Fruit fly (Drosophila melanogaster) whole organism, embryonic: ENCODE measurements around the gene udt.

Source experiments
- Abd-B ChIP-seq: fragments of 200-800 bp; sonication (Bioruptor generic); optimal IDR thresholded peaks from 2 replicates; lab custom pipeline; 2018; ENCODE audit warnings: missing biosample characterization, mild to moderate bottlenecking, missing genetic modification characterization, moderate library complexity
- CG10209 ChIP-seq: fragments of 200-800 bp; sonication (Bioruptor generic); optimal IDR thresholded peaks from 3 replicates; lab custom pipeline; 2017; ENCODE audit warnings: missing biosample characterization, mild to moderate bottlenecking, missing genetic modification characterization, missing genetic modification reagents
- CG10321 ChIP-seq: fragments of 200-800 bp; sonication (Bioruptor generic); IDR thresholded peaks from 2 replicates; pipeline ENCODE4 v1.3.6; 2022; ENCODE audit warnings: missing biosample characterization, missing genetic modification characterization
- CG11247 ChIP-seq: fragments of 200-800 bp; sonication (Bioruptor generic); IDR thresholded peaks from 2 replicates; pipeline ENCODE4 v1.3.6; 2022; ENCODE audit warnings: missing biosample characterization, missing genetic modification characterization
- CG11456 ChIP-seq: fragments of 200-800 bp; sonication (Bioruptor generic); IDR thresholded peaks from 3 replicates; pipeline ENCODE4 v1.3.6; 2022; ENCODE audit warnings: missing biosample characterization, missing genetic modification characterization
- CG12236 ChIP-seq: fragments of 200-800 bp; sonication (Bioruptor generic); optimal IDR thresholded peaks from 2 replicates; lab custom pipeline; 2016; ENCODE audit warnings: missing biosample characterization, missing genetic modification characterization
- CG12391 ChIP-seq: fragments of 200-800 bp; sonication (Bioruptor generic); optimal IDR thresholded peaks from 3 replicates; lab custom pipeline; 2018; ENCODE audit warnings: missing biosample characterization, mild to moderate bottlenecking, missing genetic modification characterization, moderate library complexity
- CG12942 ChIP-seq: fragments of 200-800 bp; sonication (Bioruptor generic); optimal IDR thresholded peaks from 3 replicates; lab custom pipeline; 2016; ENCODE audit warnings: missing biosample characterization, missing genetic modification characterization
- CG13296 ChIP-seq: fragments of 200-800 bp; sonication (Bioruptor generic); optimal IDR thresholded peaks from 3 replicates; lab custom pipeline; 2018; ENCODE audit warnings: missing biosample characterization, mild to moderate bottlenecking, missing genetic modification characterization
- CG13624 ChIP-seq: fragments of 200-800 bp; sonication (Bioruptor generic); optimal IDR thresholded peaks from 2 replicates; lab custom pipeline; 2016; ENCODE audit warnings: missing biosample characterization, missing genetic modification characterization
- CG14441 ChIP-seq: fragments of 200-800 bp; sonication (Bioruptor generic); IDR thresholded peaks from 2 replicates; pipeline ENCODE4 v1.3.6; 2022; ENCODE audit warnings: missing biosample characterization, missing genetic modification characterization
- CG15514 ChIP-seq: fragments of 200-800 bp; sonication (Bioruptor generic); optimal IDR thresholded peaks from 3 replicates; lab custom pipeline; 2017; ENCODE audit warnings: missing biosample characterization, missing genetic modification characterization, mild to moderate bottlenecking, moderate library complexity, missing genetic modification reagents
- CG17361 ChIP-seq: fragments of 200-800 bp; sonication (Bioruptor generic); IDR thresholded peaks from 3 replicates; pipeline ENCODE4 v1.3.6; 2022; ENCODE audit warnings: missing biosample characterization, missing genetic modification characterization
- CG18599 ChIP-seq: fragments of 200-800 bp; sonication (Bioruptor generic); optimal IDR thresholded peaks from 3 replicates; lab custom pipeline; 2017; ENCODE audit warnings: missing biosample characterization, missing genetic modification characterization, mild to moderate bottlenecking, moderate library complexity, missing genetic modification reagents
- CG2116 ChIP-seq: fragments of 200-800 bp; sonication (Bioruptor generic); optimal IDR thresholded peaks from 3 replicates; lab custom pipeline; 2018; ENCODE audit warnings: missing biosample characterization, mild to moderate bottlenecking, missing genetic modification characterization
- CG32532 ChIP-seq: fragments of 200-800 bp; sonication (Bioruptor generic); IDR thresholded peaks from 2 replicates; pipeline ENCODE4 v1.3.6; 2022; ENCODE audit warnings: missing biosample characterization, missing genetic modification characterization
- CG3407 ChIP-seq: fragments of 200-800 bp; sonication (Bioruptor generic); optimal IDR thresholded peaks from 2 replicates; lab custom pipeline; 2018; ENCODE audit warnings: missing biosample characterization, mild to moderate bottlenecking, missing genetic modification characterization
- CG3995 ChIP-seq: fragments of 200-800 bp; sonication (Bioruptor generic); optimal IDR thresholded peaks from 3 replicates; lab custom pipeline; 2016; ENCODE audit warnings: missing biosample characterization, missing genetic modification characterization
- CG4360 ChIP-seq: fragments of 200-800 bp; sonication (Bioruptor generic); IDR thresholded peaks from 2 replicates; pipeline ENCODE4 v1.3.6; 2022; ENCODE audit warnings: missing biosample characterization, missing genetic modification characterization
- CG5180 ChIP-seq: fragments of 200-800 bp; sonication (Bioruptor generic); optimal IDR thresholded peaks from 3 replicates; lab custom pipeline; 2017; ENCODE audit warnings: missing biosample characterization, missing genetic modification characterization, mild to moderate bottlenecking, moderate library complexity, missing genetic modification reagents
- CG6254 ChIP-seq: fragments of 200-800 bp; sonication (Bioruptor generic); optimal IDR thresholded peaks from 3 replicates; lab custom pipeline; 2017; ENCODE audit warnings: mild to moderate bottlenecking, missing biosample characterization, missing genetic modification reagents, missing genetic modification characterization
- CG6765 ChIP-seq: fragments of 200-800 bp; sonication (Bioruptor generic); optimal IDR thresholded peaks from 3 replicates; lab custom pipeline; 2017; ENCODE audit warnings: missing biosample characterization, mild to moderate bottlenecking, missing genetic modification characterization
- CG8089 ChIP-seq: fragments of 200-800 bp; sonication (Bioruptor generic); optimal IDR thresholded peaks from 3 replicates; lab custom pipeline; 2016; ENCODE audit warnings: missing biosample characterization, missing genetic modification characterization
- CG8281 ChIP-seq: fragments of 200-800 bp; sonication (Bioruptor generic); optimal IDR thresholded peaks from 2 replicates; lab custom pipeline; 2018; ENCODE audit warnings: missing biosample characterization, mild to moderate bottlenecking, missing genetic modification characterization, moderate library complexity
- CG8944 ChIP-seq: fragments of 200-800 bp; sonication (Bioruptor generic); optimal IDR thresholded peaks from 3 replicates; lab custom pipeline; 2016; ENCODE audit warnings: missing biosample characterization, missing genetic modification characterization
- D ChIP-seq, 2 experiments: fragments of 200-800 bp in 1 of 2; fragments of >200 bp in 1 of 2; sonication (Bioruptor generic) in 1 of 2; optimal IDR thresholded peaks; 2 replicates in 1 of 2; 3 replicates in 1 of 2; lab custom pipeline; 2017; ENCODE audit warnings: mild to moderate bottlenecking in 1 of 2, missing biosample characterization in 1 of 2, missing genetic modification characterization in 1 of 2, missing genetic modification reagents in 1 of 2
- D19B ChIP-seq: fragments of 200-800 bp; sonication (Bioruptor generic); optimal IDR thresholded peaks from 2 replicates; lab custom pipeline; 2017; ENCODE audit warnings: missing biosample characterization, mild to moderate bottlenecking, missing genetic modification characterization
- HLH4C ChIP-seq: fragments of 200-800 bp; sonication (Bioruptor generic); IDR thresholded peaks from 3 replicates; pipeline ENCODE4 v1.3.6; 2022; ENCODE audit warnings: missing biosample characterization, missing genetic modification characterization; ENCODE audit not compliant: partially characterized antibody
- HLH54F ChIP-seq: fragments of 200-800 bp; sonication (Bioruptor generic); optimal IDR thresholded peaks from 3 replicates; lab custom pipeline; 2016; ENCODE audit warnings: missing biosample characterization, missing genetic modification characterization
- Hr51 ChIP-seq, 2 experiments: fragments of 200-800 bp; sonication (Bioruptor generic); optimal IDR thresholded peaks; 2 replicates in 1 of 2; 3 replicates in 1 of 2; lab custom pipeline; 2016 to 2018; ENCODE audit warnings: missing biosample characterization in 2 of 2, missing genetic modification characterization in 2 of 2, mild to moderate bottlenecking in 1 of 2, moderate library complexity in 1 of 2
- Max ChIP-seq: fragments of 200-800 bp; sonication (Bioruptor generic); optimal IDR thresholded peaks from 2 replicates; lab custom pipeline; 2016; ENCODE audit warnings: missing biosample characterization, mild to moderate bottlenecking, missing genetic modification characterization
- Nf-YC ChIP-seq: fragments of 200-800 bp; optimal IDR thresholded peaks from 3 replicates; lab custom pipeline; 2019; ENCODE audit warnings: missing biosample characterization, mild to moderate bottlenecking, missing genetic modification characterization, moderate library complexity
- ab ChIP-seq: fragments of 200-800 bp; sonication (Bioruptor generic); optimal IDR thresholded peaks from 2 replicates; lab custom pipeline; 2016; ENCODE audit warnings: missing biosample characterization, missing genetic modification characterization
- bbx ChIP-seq: fragments of 200-800 bp; sonication (Bioruptor generic); IDR thresholded peaks from 2 replicates; pipeline ENCODE4 v1.3.6; 2022; ENCODE audit warnings: missing biosample characterization, missing genetic modification characterization; ENCODE audit not compliant: partially characterized antibody
- bcd ChIP-seq: fragments of 200-800 bp; sonication (Bioruptor generic); optimal IDR thresholded peaks from 2 replicates; lab custom pipeline; 2017; ENCODE audit warnings: missing biosample characterization, mild to moderate bottlenecking, missing genetic modification characterization
- cato ChIP-seq: fragments of 200-800 bp; sonication (Bioruptor generic); optimal IDR thresholded peaks from 2 replicates; lab custom pipeline; 2016; ENCODE audit warnings: missing biosample characterization, missing genetic modification characterization, borderline replicate concordance
- crc ChIP-seq: fragments of 200-800 bp; sonication (Bioruptor generic); optimal IDR thresholded peaks from 2 replicates; lab custom pipeline; 2016; ENCODE audit warnings: missing biosample characterization, missing genetic modification characterization
- ems ChIP-seq: fragments of 200-800 bp; sonication (Bioruptor generic); optimal IDR thresholded peaks from 3 replicates; lab custom pipeline; 2016; ENCODE audit warnings: missing biosample characterization, missing genetic modification characterization
- hkb ChIP-seq, 2 experiments: fragments of 200-800 bp in 1 of 2; fragments of >200 bp in 1 of 2; sonication (Bioruptor generic) in 1 of 2; IDR thresholded peaks in 1 of 2; optimal IDR thresholded peaks in 1 of 2; 2 replicates each; pipeline versions ENCODE4 v1.3.6 to Lab custom; 2017 to 2022; ENCODE audit warnings: missing biosample characterization in 1 of 2, missing genetic modification characterization in 1 of 2
- lmd ChIP-seq: fragments of 200-800 bp; sonication (Bioruptor generic); IDR thresholded peaks from 2 replicates; pipeline ENCODE4 v1.3.6; 2022; ENCODE audit warnings: missing biosample characterization, missing genetic modification characterization
- nau ChIP-seq: fragments of 200-800 bp; sonication (Bioruptor generic); optimal IDR thresholded peaks from 3 replicates; lab custom pipeline; 2017; ENCODE audit warnings: missing biosample characterization, mild to moderate bottlenecking, missing genetic modification characterization, missing genetic modification reagents
- otp ChIP-seq: fragments of 200-800 bp; sonication (Bioruptor generic); IDR thresholded peaks from 3 replicates; pipeline ENCODE4, ENCODE4 v1.3.6; 2022; ENCODE audit warnings: missing biosample characterization, missing genetic modification characterization
- pita ChIP-seq: fragments of 200-800 bp; sonication (Bioruptor generic); optimal IDR thresholded peaks from 2 replicates; lab custom pipeline; 2017; ENCODE audit warnings: missing biosample characterization, mild to moderate bottlenecking, missing genetic modification characterization
- prd ChIP-seq, 3 experiments: fragments of >200 bp in 2 of 3; fragments of 200-800 bp in 1 of 3; sonication (Bioruptor generic) in 1 of 3; optimal IDR thresholded peaks in 2 of 3; IDR thresholded peaks in 1 of 3; 2 replicates in 2 of 3; 3 replicates in 1 of 3; pipeline versions ENCODE4 v1.3.6 to Lab custom; 2017 to 2022; ENCODE audit warnings: missing biosample characterization in 1 of 3, missing genetic modification characterization in 1 of 3
- ttk ChIP-seq: fragments of 200-800 bp; sonication (Bioruptor generic); IDR thresholded peaks from 2 replicates; pipeline ENCODE4 v2.1.2; 2022; ENCODE audit warnings: missing biosample characterization, missing genetic modification characterization
- twi ChIP-seq: fragments of 200-800 bp; optimal IDR thresholded peaks from 2 replicates; lab custom pipeline; 2019; ENCODE audit warnings: missing biosample characterization, mild to moderate bottlenecking, missing genetic modification characterization, moderate library complexity
- unpg ChIP-seq: fragments of 200-800 bp; sonication (Bioruptor generic); optimal IDR thresholded peaks from 3 replicates; lab custom pipeline; 2018; ENCODE audit warnings: missing biosample characterization, mild to moderate bottlenecking, missing genetic modification characterization, moderate library complexity

The udt gene

DNA sequence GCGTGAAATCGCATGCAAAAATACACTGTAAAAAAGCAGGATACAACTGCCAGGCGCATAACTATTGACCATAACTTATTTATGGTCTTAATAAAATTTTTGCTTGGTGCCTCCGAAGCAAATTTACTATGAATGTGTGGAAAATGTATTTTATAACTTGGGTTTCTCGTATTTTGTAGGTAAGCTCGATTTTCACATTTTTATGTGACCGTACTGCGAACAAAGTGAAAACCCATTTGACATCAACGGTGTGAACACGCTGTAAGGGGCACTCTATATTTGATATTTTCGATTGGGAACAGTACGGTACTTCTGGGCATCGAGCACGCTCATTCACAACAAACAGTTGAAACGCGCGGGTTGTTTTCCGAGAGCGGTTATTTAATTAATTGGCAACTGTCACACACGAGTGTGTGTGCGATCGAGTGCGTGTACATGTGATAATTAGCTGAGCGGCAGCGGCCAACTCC, 18.4 kb upstream of the udt start, which contains the start of the genes Nup98-96 and mbc (continued):
- TF ChIP-seq CG12236 (GFP tag; lab: Kevin White, UChicago) (peak; percentile 84), unpg (GFP tag; lab: Kevin White, UChicago) (peak; percentile 82), HLH54F (GFP tag; lab: Kevin White, UChicago) (peak; percentile 95), ab (GFP tag; lab: Kevin White, UChicago) (peak; percentile 91), CG10209 (GFP tag; lab: Kevin White, UChicago) (peak; percentile 84), CG6765 (GFP tag; lab: Kevin White, UChicago) (peak; percentile 61), nau (GFP tag; lab: Kevin White, UChicago) (no peak), D19B (GFP tag; lab: Kevin White, UChicago) (peak; percentile 48), CG8944 (GFP tag; lab: Kevin White, UChicago) (peak; percentile 93), bcd (peak; percentile 84), lmd (peak; percentile 90), HLH4C (GFP tag; lab: Robert Waterston, UW) (peak; percentile 54; the same call in 2 of the 3 replicates), CG13624 (GFP tag; lab: Kevin White, UChicago) (peak; percentile 94), twi (peak; percentile 74), CG32532 (GFP tag; lab: Robert Waterston, UW) (peak; percentile 85), ems (GFP tag; lab: Kevin White, UChicago) (peak; percentile 83), CG5180 (GFP tag; lab: Kevin White, UChicago) (peak; percentile 58), Hr51 (GFP tag; optimal IDR thresholded peaks at IDR 0.05; lab: Kevin White, UChicago) (peak; percentile 80 to 85), prd (optimal IDR thresholded peaks at IDR 0.05; lab: Kevin White, UChicago) (no peak), prd (GFP tag; IDR thresholded peaks at IDR 0.05; lab: Robert Waterston, UW) (peak; percentile 92), ttk (GFP tag; lab: Robert Waterston, UW) (peak; percentile 82), CG10321 (GFP tag; lab: Robert Waterston, UW) (0 out of 2 replicates have a peak, but pooled peaks have one; percentile 9), CG3995 (GFP tag; lab: Kevin White, UChicago) (peak; percentile 83), Max (GFP tag; lab: Kevin White, UChicago) (peak; percentile 88), CG14441 (GFP tag; lab: Robert Waterston, UW) (peak; percentile 92), CG12391 (tag; lab: Kevin White, UChicago) (peak; percentile 91), CG2116 (GFP tag; lab: Kevin White, UChicago) (peak; percentile 63), Abd-B (GFP tag; lab: Kevin White, UChicago) (peak; percentile 92), CG18599 (GFP tag; lab: Kevin White, UChicago) (peak; percentile 82), CG3407 (peak; percentile 37), CG15514 (peak; percentile 84), CG13296 (GFP tag; lab: Kevin White, UChicago) (peak; percentile 45), otp (GFP tag; lab: Robert Waterston, UW) (peak; percentile 81), CG8281 (peak; percentile 50), CG4360 (peak; percentile 10; the same call in 1 of the 2 replicates), CG6254 (GFP tag; lab: Kevin White, UChicago) (peak; percentile 16), pita (GFP tag; lab: Kevin White, UChicago) (no peak), CG11247 (GFP tag; lab: Robert Waterston, UW) (peak; percentile 79), CG8089 (GFP tag; lab: Kevin White, UChicago) (peak; percentile 87), bbx (peak; percentile 45; the same call in 1 of the 2 replicates), CG11456 (GFP tag; lab: Robert Waterston, UW) (peak; percentile 88), cato (GFP tag; lab: Kevin White, UChicago) (peak; percentile 69), crc (GFP tag; lab: Kevin White, UChicago) (peak; percentile 70), hkb (optimal IDR thresholded peaks at IDR 0.05; lab: Kevin White, UChicago) (peak; percentile 99), hkb (GFP tag; IDR thresholded peaks at IDR 0.05; lab: Robert Waterston, UW) (peak; percentile 61; the same call in 1 of the 2 replicates), CG17361 (peak; percentile 88), CG12942 (GFP tag; lab: Kevin White, UChicago) (peak; percentile 89), Nf-YC (tag; lab: Kevin White, UChicago) (peak; percentile 75), D (optimal IDR thresholded peaks at IDR 0.05; lab: Kevin White, UChicago) (peak; percentile 73), D (GFP tag; optimal IDR thresholded peaks at IDR 0.05; lab: Kevin White, UChicago) (peak; percentile 61)
